Fruit fly (Drosophila melanogaster): ENCODE results near the gene CG34427.

DNA sequence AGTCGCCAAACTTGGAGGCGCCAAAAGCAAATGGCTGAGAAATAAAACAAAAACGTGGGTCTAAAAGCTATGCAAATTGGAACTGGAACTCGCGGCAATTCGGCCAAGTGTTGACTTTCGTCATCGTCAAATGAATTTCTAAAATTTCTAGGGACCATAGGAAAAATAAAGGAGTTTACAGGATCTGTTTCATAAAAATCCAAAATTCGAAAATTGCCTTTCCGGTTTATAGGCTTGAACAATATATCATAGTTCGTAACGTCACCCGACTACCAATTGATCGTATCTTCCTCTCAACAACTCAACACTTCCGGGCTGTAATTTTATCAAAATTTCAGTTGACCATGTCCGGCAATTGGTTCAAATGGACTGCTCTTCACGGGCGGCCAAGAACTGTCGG lies 31.6 kb downstream of the CG34427 start, which contains the start of gene CG32026:
- TF ChIP-seq psq (GFP tag; optimal IDR thresholded peaks at IDR 0.05) (no peak), Hr78 (GFP tag; optimal IDR thresholded peaks at IDR 0.05) (no peak)

Measured in whole organism, wandering third instar larva.